Worm (Caenorhabditis elegans) whole organism, L4/young adult: ENCODE measurements around the gene W02B3.3.

ENCODE experiments used
- W03F9.2 ChIP-seq: fragments of 150-350 bp; optimal IDR thresholded peaks from 2 replicates; lab custom pipeline; 2014; ENCODE audit warnings: missing biosample characterization, missing genetic modification characterization
- dao-5 ChIP-seq: sonication (generic microtip); optimal IDR thresholded peaks from 2 replicates; lab custom pipeline; 2016; ENCODE audit warnings: missing genotype, missing genetic modification characterization, moderate library complexity, missing compliant biosample characterization
- him-1 ChIP-seq: sonication (generic microtip); optimal IDR thresholded peaks from 2 replicates; lab custom pipeline; 2016; ENCODE audit warnings: missing genotype, missing genetic modification reagents, missing genetic modification characterization, missing compliant biosample characterization

DNA sequence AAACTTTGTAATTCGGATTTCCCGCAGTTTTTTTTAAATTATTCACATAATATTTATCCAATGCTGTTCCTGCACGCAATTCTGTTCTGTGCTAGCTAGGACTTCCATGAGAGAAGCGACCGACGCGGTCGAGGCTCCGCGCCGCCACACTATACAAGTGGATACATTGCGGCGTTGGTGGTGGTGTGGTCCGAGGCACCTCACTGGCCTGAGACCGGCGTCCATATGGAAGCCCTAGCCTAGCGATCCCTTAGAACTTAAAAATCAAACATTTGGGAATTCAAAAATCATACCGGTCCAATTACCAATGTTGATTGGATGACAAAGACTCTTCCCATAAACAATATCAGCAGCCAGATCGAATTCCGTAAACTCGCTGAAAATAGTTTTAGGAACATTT is 42.1 kb downstream of the W02B3.3 start:
- TF ChIP-seq W03F9.2, result no peak
- no peak for TF ChIP-seq dao-5 (tag; lab: Kevin White, UChicago)
- TF ChIP-seq him-1 (tag; lab: Kevin White, UChicago), result no peak
